Worm (Caenorhabditis elegans): Measurements from ENCODE around the gene abce-1.

abce-1 gene

DNA sequence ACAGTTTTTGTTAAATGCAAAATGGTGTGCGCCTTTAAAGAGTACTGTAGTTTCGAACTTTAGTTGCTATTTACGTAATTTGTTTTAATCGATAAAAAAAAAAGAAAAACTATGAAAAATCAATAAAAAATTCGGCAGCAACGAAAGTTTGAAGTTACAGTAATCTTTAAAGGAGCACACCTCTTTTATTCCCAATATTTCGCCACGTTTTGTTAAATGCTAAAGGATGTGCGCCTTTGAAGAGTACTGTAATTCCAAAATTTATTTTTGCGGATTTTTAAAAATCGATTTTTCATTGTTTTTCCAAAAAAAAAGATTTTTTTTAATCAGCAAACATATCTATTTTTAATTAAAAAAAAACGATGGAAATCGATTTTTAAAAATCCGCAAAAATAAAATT lies 20.1 kb downstream of the abce-1 start:
- TF ChIP-seq unc-62 (GFP tag; optimal IDR thresholded peaks at IDR 0.05) = no peak

DNA sequence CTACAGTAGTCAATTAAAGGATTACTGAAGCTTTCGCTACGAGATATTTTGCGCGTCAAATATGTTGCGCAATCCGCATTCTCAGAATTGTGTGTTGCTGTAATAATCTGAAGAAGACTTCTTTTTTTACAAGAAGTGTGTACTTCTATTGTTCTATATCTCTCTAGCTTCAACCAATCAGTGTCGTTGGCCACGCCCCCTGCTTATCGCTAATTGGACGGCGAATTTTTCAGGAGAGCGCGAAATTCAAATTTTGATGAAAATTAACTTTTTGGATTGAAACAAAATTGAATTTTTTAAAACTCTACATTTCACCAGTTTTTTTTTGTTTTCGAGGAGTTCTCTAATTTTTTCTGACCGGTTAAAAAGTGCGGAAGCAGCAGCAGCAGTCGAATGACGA lies 23.3 kb downstream of the abce-1 start:
- TF ChIP-seq unc-62 (GFP tag; optimal IDR thresholded peaks at IDR 0.05) = no peak

DNA sequence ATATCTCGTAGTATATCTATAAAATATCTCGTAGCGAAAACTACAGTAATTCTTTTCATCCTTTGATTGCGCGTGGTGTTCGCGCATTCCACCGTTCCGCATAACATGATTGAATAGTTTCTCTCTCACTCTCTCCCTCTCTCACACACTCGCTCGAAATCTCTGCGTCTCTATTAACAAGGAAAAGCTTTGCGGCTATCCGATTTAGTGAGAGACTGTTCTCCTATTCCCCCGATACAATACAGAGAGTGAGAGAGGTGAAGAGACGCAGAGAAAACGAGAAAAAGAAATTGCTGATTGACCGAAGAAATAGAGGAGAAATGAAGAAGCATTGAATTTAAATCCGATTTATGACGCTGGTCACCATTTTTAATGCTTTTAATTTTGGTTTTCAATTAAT lies 28.4 kb downstream of the abce-1 start:
- TF ChIP-seq unc-62 (GFP tag; optimal IDR thresholded peaks at IDR 0.05) = no peak

DNA sequence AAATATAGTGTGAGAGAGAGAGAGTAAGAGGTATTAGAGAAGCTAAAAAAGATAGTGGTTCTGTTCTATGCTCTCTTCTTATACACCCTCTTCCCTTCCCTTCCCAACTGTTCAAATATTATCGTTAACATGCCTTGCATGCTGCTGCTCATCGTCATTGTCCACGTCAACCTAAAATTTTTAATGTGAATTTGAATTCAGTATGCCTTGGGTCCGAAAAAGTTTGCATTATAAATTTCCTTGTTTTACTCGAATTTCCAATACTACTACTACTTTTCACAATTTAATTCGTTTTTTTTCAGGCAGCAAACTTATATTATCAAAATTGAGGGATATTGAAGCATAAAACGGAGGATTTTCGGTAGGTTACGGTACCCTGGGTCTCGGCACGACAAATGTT lies 33.5 kb downstream of the abce-1 start, which contains the start of gene gly-5:
TSS of gene gly-5 (plus strand) at position 301 of the 400 bp plus-strand sequence.
- no peak for TF ChIP-seq unc-62 (GFP tag; optimal IDR thresholded peaks at IDR 0.05)

DNA sequence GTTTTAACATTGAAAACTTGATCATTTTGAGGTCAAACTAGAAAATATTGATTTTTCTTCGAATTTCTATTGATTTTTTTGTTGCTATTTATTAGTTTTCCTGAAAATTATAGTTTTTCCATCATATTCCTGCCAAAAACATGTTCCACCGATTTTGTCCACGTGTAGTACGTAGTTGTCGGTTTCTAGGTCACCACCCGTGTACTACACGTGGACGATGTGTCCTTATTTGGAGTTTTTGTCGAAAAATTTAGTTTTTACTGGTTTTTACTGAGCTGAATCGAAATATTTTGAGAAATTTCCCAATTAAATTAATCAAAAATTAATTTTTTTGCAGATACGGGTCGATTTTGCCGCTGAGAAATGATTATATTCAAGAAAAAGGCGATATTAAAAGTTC lies 34.2 kb downstream of the abce-1 start:
- TF ChIP-seq unc-62 (GFP tag; optimal IDR thresholded peaks at IDR 0.05) = no peak

DNA sequence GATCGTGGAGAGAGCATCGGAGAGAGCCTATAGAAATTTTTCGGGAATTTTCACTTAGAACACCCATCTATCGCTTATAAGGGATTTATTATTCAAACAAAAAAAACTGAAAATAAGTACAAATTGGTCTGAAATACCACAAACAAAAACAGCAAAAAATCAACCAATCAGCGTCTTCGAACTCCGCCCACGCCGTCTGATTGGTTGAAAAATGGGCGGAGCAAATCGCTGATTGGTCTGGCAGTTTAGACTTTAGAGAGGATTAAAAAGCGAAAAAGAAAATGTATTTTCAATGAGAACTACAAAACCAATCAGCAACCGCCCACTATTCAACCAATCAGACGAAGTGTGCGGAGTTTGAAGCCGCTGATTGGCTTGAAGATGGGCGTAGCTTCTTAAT lies 47.5 kb downstream of the abce-1 start:
- TF ChIP-seq unc-62 (GFP tag; optimal IDR thresholded peaks at IDR 0.05) = no peak

DNA sequence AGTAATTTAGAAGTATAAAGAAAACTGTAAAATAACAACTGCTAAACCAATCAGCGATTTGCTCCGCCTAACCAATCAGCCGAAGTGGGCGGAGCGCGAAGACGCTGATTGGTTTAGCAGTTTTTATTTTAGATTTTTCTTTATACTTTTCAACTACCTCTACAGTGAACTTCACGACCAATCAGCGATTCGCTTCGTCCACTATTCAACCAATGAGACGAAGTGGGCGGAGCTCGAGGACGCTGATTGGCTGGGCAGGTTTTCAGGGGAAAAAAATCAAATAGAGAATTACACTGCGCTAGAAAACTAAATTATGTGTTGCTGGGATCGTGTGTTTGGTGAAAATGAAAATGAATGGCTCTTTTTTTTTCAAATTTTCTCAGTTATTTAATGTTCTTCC lies 48.3 kb downstream of the abce-1 start:
- TF ChIP-seq unc-62 (GFP tag; optimal IDR thresholded peaks at IDR 0.05) = no peak

DNA sequence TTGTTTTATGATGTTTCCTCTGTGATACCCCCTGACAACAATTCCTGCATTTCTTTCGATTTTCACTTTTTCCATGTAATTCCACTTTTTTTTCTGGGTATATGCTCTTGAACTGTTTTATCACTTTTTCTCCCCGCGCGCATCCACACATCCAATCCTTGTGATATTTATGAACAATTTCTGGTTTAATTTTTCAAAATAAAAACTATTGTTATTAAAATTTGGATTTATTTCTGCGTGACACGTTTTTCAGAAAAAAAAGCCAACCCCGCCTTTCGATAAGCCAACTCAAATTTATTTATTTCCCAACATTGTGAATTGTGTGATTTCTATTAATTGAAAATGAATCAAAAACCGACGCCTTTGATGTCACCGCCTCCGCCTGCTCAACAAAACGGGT lies 51.1 kb downstream of the abce-1 start, which contains the start of gene Y39E4B.11:
TSS of gene Y39E4B.11 (plus strand) at position 301 of the 400 bp plus-strand sequence.
- no peak for TF ChIP-seq unc-62 (GFP tag; optimal IDR thresholded peaks at IDR 0.05)

DNA sequence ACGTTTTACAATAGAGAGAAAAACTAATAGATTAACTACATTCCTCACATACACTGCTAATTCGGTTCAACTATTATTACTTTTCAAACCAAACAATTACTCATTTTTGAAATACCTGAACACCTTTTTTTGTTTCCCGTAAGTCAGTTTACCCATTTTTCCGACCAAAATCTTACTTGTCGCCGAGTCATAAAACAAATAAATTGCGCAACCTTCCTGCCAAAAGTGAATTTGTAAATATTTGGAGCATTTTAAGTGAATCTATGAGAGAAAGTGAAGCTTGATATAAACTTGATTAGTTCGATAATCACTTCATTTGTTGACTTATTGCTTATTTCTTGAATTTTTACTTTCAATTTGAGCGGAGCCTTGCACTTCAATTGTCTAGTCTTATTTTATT lies 55.4 kb downstream of the abce-1 start:
- TF ChIP-seq unc-62 (GFP tag; optimal IDR thresholded peaks at IDR 0.05) = no peak

All from whole organism, dauer.